Fruit fly (Drosophila melanogaster) whole organism, embryonic: ENCODE measurements around the gene Bap60.

Experiments
- Ada2b ChIP-seq: fragments of 200-800 bp; sonication (Bioruptor generic); IDR thresholded peaks from 2 replicates; pipeline ENCODE4 v1.3.6; 2022; ENCODE audit warnings: missing biosample characterization, missing genetic modification characterization
- Awh ChIP-seq: fragments of 200-800 bp; sonication (Bioruptor generic); IDR thresholded peaks from 2 replicates; pipeline ENCODE4, ENCODE4 v1.3.6; 2022; ENCODE audit warnings: missing biosample characterization, missing genetic modification characterization
- BEAF-32 ChIP-seq: fragments of 200-800 bp; sonication (Bioruptor generic); optimal IDR thresholded peaks from 3 replicates; lab custom pipeline; 2017; ENCODE audit warnings: missing biosample characterization, missing genetic modification characterization, mild to moderate bottlenecking, moderate library complexity, missing genetic modification reagents
- Blimp-1 ChIP-seq: fragments of 200-800 bp; sonication (Bioruptor generic); optimal IDR thresholded peaks from 3 replicates; lab custom pipeline; 2018; ENCODE audit warnings: missing biosample characterization, missing genetic modification characterization, mild to moderate bottlenecking, moderate library complexity, missing genetic modification reagents
- CG11723 ChIP-seq: fragments of 200-800 bp; sonication (Bioruptor generic); optimal IDR thresholded peaks from 2 replicates; lab custom pipeline; 2017; ENCODE audit warnings: missing biosample characterization, mild to moderate bottlenecking, missing genetic modification characterization
- CG13287 ChIP-seq: fragments of 200-800 bp; sonication (Bioruptor generic); IDR thresholded peaks from 2 replicates; pipeline ENCODE4 v1.3.6; 2022; ENCODE audit warnings: missing biosample characterization, missing genetic modification characterization; ENCODE audit not compliant: partially characterized antibody
- CG17328 ChIP-seq: fragments of 200-800 bp; sonication (Bioruptor generic); IDR thresholded peaks from 2 replicates; pipeline ENCODE4 v1.3.6; 2022; ENCODE audit warnings: missing biosample characterization, missing genetic modification characterization
- CG3065 ChIP-seq: fragments of 200-800 bp; sonication (Bioruptor generic); optimal IDR thresholded peaks from 2 replicates; lab custom pipeline; 2016; ENCODE audit warnings: missing biosample characterization, missing genetic modification characterization
- CG3407 ChIP-seq: fragments of 200-800 bp; sonication (Bioruptor generic); optimal IDR thresholded peaks from 2 replicates; lab custom pipeline; 2018; ENCODE audit warnings: missing biosample characterization, mild to moderate bottlenecking, missing genetic modification characterization
- CG34376 ChIP-seq: fragments of 200-800 bp; sonication (Bioruptor generic); optimal IDR thresholded peaks from 2 replicates; lab custom pipeline; 2018; ENCODE audit warnings: missing biosample characterization, mild to moderate bottlenecking, missing genetic modification characterization
- CG4617 ChIP-seq: fragments of 200-800 bp; sonication (Bioruptor generic); optimal IDR thresholded peaks from 3 replicates; lab custom pipeline; 2016; ENCODE audit warnings: missing biosample characterization, missing genetic modification characterization, borderline replicate concordance
- CG4730 ChIP-seq: fragments of 200-800 bp; sonication (Bioruptor generic); IDR thresholded peaks from 2 replicates; pipeline ENCODE4 v1.3.6; 2022; ENCODE audit warnings: missing biosample characterization, missing genetic modification characterization
- CG6175 ChIP-seq: fragments of 200-800 bp; sonication (Bioruptor generic); IDR thresholded peaks from 3 replicates; pipeline ENCODE4 v1.3.6; 2022; ENCODE audit warnings: missing biosample characterization, missing genetic modification characterization
- Dbx ChIP-seq: fragments of 200-800 bp; sonication (Bioruptor generic); IDR thresholded peaks from 3 replicates; pipeline ENCODE4 v1.3.6; 2022; ENCODE audit warnings: missing biosample characterization, missing genetic modification characterization
- Doc3 ChIP-seq: fragments of 200-800 bp; sonication (Bioruptor generic); IDR thresholded peaks from 3 replicates; pipeline ENCODE4 v1.3.6; 2022; ENCODE audit warnings: missing biosample characterization, missing genetic modification characterization; ENCODE audit not compliant: partially characterized antibody
- Dp ChIP-seq: fragments of 200-800 bp; sonication (Bioruptor generic); optimal IDR thresholded peaks from 2 replicates; lab custom pipeline; 2018; ENCODE audit warnings: missing biosample characterization, mild to moderate bottlenecking, missing genetic modification characterization, moderate library complexity
- HLH4C ChIP-seq: fragments of 200-800 bp; sonication (Bioruptor generic); IDR thresholded peaks from 3 replicates; pipeline ENCODE4 v1.3.6; 2022; ENCODE audit warnings: missing biosample characterization, missing genetic modification characterization; ENCODE audit not compliant: partially characterized antibody
- HLH54F ChIP-seq: fragments of 200-800 bp; sonication (Bioruptor generic); optimal IDR thresholded peaks from 3 replicates; lab custom pipeline; 2016; ENCODE audit warnings: missing biosample characterization, missing genetic modification characterization
- Hr39 ChIP-seq: fragments of >200 bp; optimal IDR thresholded peaks from 2 replicates; lab custom pipeline; 2017
- Med ChIP-seq: fragments of 200-800 bp; sonication (Bioruptor generic); peaks from one replicate; lab custom pipeline; 2016; ENCODE audit warnings: missing biosample characterization, missing genetic modification characterization, mild to moderate bottlenecking, inconsistent platforms, moderate library complexity
- NFAT ChIP-seq: fragments of 200-800 bp; sonication (Bioruptor generic); IDR thresholded peaks from 2 replicates; pipeline ENCODE4 v1.3.6; 2022; ENCODE audit warnings: missing biosample characterization, missing genetic modification characterization
- Pdp1 ChIP-seq, 2 experiments: fragments of 200-800 bp; sonication (Bioruptor generic); optimal IDR thresholded peaks; 3 replicates each; lab custom pipeline; 2016; ENCODE audit warnings: missing biosample characterization in 2 of 2, missing genetic modification characterization in 2 of 2, mild to moderate bottlenecking in 1 of 2, moderate library complexity in 1 of 2
- Ptx1 ChIP-seq: fragments of 200-800 bp; sonication (Bioruptor generic); IDR thresholded peaks from 2 replicates; pipeline ENCODE4 v1.3.6; 2022; ENCODE audit warnings: missing biosample characterization, missing genetic modification characterization
- Spps ChIP-seq: fragments of 200-800 bp; sonication (Bioruptor generic); optimal IDR thresholded peaks from 2 replicates; lab custom pipeline; 2018; ENCODE audit warnings: missing biosample characterization, mild to moderate bottlenecking, missing genetic modification characterization
- ash1 ChIP-seq: fragments of 200-800 bp; sonication (Bioruptor generic); optimal IDR thresholded peaks from 2 replicates; lab custom pipeline; 2018; ENCODE audit warnings: missing biosample characterization, mild to moderate bottlenecking, missing genetic modification characterization
- az2 ChIP-seq: fragments of 200-800 bp; sonication (Bioruptor generic); optimal IDR thresholded peaks from 3 replicates; lab custom pipeline; 2016; ENCODE audit warnings: missing biosample characterization, missing genetic modification characterization
- cato ChIP-seq: fragments of 200-800 bp; sonication (Bioruptor generic); optimal IDR thresholded peaks from 2 replicates; lab custom pipeline; 2016; ENCODE audit warnings: missing biosample characterization, missing genetic modification characterization, borderline replicate concordance
- chn ChIP-seq: fragments of 200-800 bp; sonication (Bioruptor generic); optimal IDR thresholded peaks from 2 replicates; lab custom pipeline; 2016; ENCODE audit warnings: missing biosample characterization, missing genetic modification characterization
- ci ChIP-seq: fragments of 200-800 bp; sonication (Bioruptor generic); IDR thresholded peaks from 3 replicates; pipeline ENCODE4 v1.3.6; 2022; ENCODE audit warnings: missing biosample characterization, missing genetic modification characterization
- danr ChIP-seq: fragments of 200-800 bp; sonication (Bioruptor generic); IDR thresholded peaks from 2 replicates; pipeline ENCODE4 v1.3.6; 2022; ENCODE audit warnings: missing biosample characterization, missing genetic modification characterization
- hbn ChIP-seq: fragments of 200-800 bp; sonication (Bioruptor generic); IDR thresholded peaks from 2 replicates; pipeline ENCODE4 v1.3.6; 2022; ENCODE audit warnings: missing biosample characterization, missing genetic modification characterization; ENCODE audit not compliant: partially characterized antibody
- kah ChIP-seq: fragments of 200-800 bp; sonication (Bioruptor generic); optimal IDR thresholded peaks from 2 replicates; lab custom pipeline; 2018; ENCODE audit warnings: missing biosample characterization, mild to moderate bottlenecking, missing genetic modification characterization
- pzg ChIP-seq: fragments of 200-800 bp; sonication (Bioruptor generic); optimal IDR thresholded peaks from 3 replicates; lab custom pipeline; 2018; ENCODE audit warnings: missing biosample characterization, mild to moderate bottlenecking, missing genetic modification characterization, moderate library complexity
- repo ChIP-seq: fragments of 200-800 bp; sonication (Bioruptor generic); optimal IDR thresholded peaks from 2 replicates; lab custom pipeline; 2016; ENCODE audit warnings: missing biosample characterization, missing genetic modification characterization
- sens ChIP-seq: fragments of 200-800 bp; sonication (Bioruptor generic); peaks from one replicate; lab custom pipeline; 2016; ENCODE audit warnings: missing biosample characterization, missing genetic modification characterization
- so ChIP-seq: fragments of 200-800 bp; sonication (Bioruptor generic); IDR thresholded peaks from 3 replicates; pipeline ENCODE4 v1.3.6; 2022; ENCODE audit warnings: missing biosample characterization, missing genetic modification characterization
- sr ChIP-seq: fragments of 200-800 bp; sonication (Bioruptor generic); IDR thresholded peaks from 3 replicates; pipeline ENCODE4 v1.3.6; 2022; ENCODE audit warnings: missing biosample characterization, missing genetic modification characterization
- stwl ChIP-seq: fragments of 200-800 bp; sonication (Bioruptor generic); optimal IDR thresholded peaks from 3 replicates; lab custom pipeline; 2018; ENCODE audit warnings: missing biosample characterization, mild to moderate bottlenecking, missing genetic modification characterization, moderate library complexity
- tna ChIP-seq: fragments of 200-800 bp; sonication (Bioruptor generic); IDR thresholded peaks from 2 replicates; pipeline ENCODE4 v1.3.6; 2022; ENCODE audit warnings: missing biosample characterization, missing genetic modification characterization; ENCODE audit not compliant: partially characterized antibody
- yki ChIP-seq: fragments of >200 bp; optimal IDR thresholded peaks from 3 replicates; lab custom pipeline; 2018
- zfh1 ChIP-seq: fragments of 200-800 bp; sonication (Bioruptor generic); IDR thresholded peaks from 3 replicates; pipeline ENCODE4 v1.3.6; 2022; ENCODE audit warnings: missing biosample characterization, missing genetic modification characterization

Bap60 gene

dm6 chrX:13194249-13194648 is 34.9 kb upstream of the Bap60 start, which contains the start of gene Coq5 (continued):
- TF ChIP-seq Dp (GFP tag; lab: Kevin White, UChicago) = peak; percentile 76
- TF ChIP-seq hbn (GFP tag; lab: Robert Waterston, UW) = 0 out of 2 replicates have a peak, but pooled peaks have one; percentile 36
- TF ChIP-seq stwl (tag; lab: Kevin White, UChicago) = no peak
- TF ChIP-seq BEAF-32 (GFP tag; lab: Kevin White, UChicago) = peak; percentile 52
- peak; percentile 71 for TF ChIP-seq CG13287 (GFP tag; lab: Robert Waterston, UW)
- TF ChIP-seq so (GFP tag; lab: Robert Waterston, UW) = no peak
- no peak for TF ChIP-seq ash1 (GFP tag; lab: Kevin White, UChicago)
- TF ChIP-seq HLH4C (GFP tag; lab: Robert Waterston, UW) = peak; percentile 54; the same call in 2 of the 3 replicates
- TF ChIP-seq Doc3 (GFP tag; lab: Robert Waterston, UW) = no peak
- TF ChIP-seq HLH54F (GFP tag; lab: Kevin White, UChicago) = no peak
- peak; percentile 17 for TF ChIP-seq pzg (GFP tag; lab: Kevin White, UChicago)
- peak; percentile 43 for TF ChIP-seq Med (GFP tag; lab: Kevin White, UChicago)
- no peak for TF ChIP-seq CG4617 (GFP tag; lab: Kevin White, UChicago)

DNA sequence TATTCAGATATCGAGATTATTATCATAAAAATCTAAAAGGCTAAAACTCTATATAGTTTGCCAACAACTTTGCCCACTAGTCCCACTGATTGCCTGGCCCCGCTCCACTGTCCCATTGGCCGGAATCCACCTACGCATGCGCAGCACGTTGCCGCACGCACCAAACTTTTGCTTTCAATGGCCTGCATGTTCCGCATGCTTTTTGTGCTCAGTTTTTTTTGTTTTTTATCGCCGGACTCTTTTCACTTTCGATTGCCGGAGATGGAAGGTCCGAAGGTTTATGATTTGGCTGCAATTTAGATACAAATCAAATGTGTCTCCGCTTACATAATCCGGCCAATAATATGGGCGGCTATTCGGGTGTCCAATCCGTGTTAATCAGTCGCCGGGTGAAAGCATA is 32.9 kb upstream of the Bap60 start:
- TF ChIP-seq CG11723 (no peak), Pdp1 (GFP tag; optimal IDR thresholded peaks at IDR 0.05; lab: Kevin White, UChicago) (peak in 1 of 2 experiments; percentile 17), sens (peak; percentile 42), Blimp-1 (peak; percentile 92), zfh1 (GFP tag; lab: Robert Waterston, UW) (0 out of 3 replicates have a peak, but pooled peaks have one; percentile 30)
- TF ChIP-seq, all 482 proteins: peak for 4

dm6 chrX:13191783-13192182 is 32.5 kb upstream of the Bap60 start, which contains the start of gene CG12723:
CG12723 (minus strand) TSS chrX:13191883.
- TF ChIP-seq CG34376 (no peak), CG4730 (GFP tag; lab: Robert Waterston, UW) (no peak), yki (lab: Kevin White, UChicago) (no peak), Ptx1 (0 out of 2 replicates have a peak, but pooled peaks have one; percentile 5), chn (GFP tag; lab: Kevin White, UChicago) (no peak), Hr39 (lab: Kevin White, UChicago) (no peak), Ada2b (GFP tag; lab: Robert Waterston, UW) (no peak), Awh (GFP tag; lab: Robert Waterston, UW) (0 out of 2 replicates have a peak, but pooled peaks have one; percentile 14), tna (GFP tag; lab: Robert Waterston, UW) (no peak), cato (GFP tag; lab: Kevin White, UChicago) (no peak), Spps (tag; lab: Kevin White, UChicago) (no peak), repo (GFP tag; lab: Kevin White, UChicago) (no peak), NFAT (no peak), az2 (no peak), Dbx (no peak)

dm6 chrX:13189032-13189431 is 29.7 kb upstream of the Bap60 start, which contains the start of gene Lgr4:
Lgr4 (minus strand) TSS chrX:13189164.
- TF ChIP-seq ci (GFP tag; lab: Robert Waterston, UW) = 0 out of 3 replicates have a peak, but pooled peaks have one; percentile 35
- 0 out of 3 replicates have a peak, but pooled peaks have one; percentile 28 for TF ChIP-seq sr (GFP tag; lab: Robert Waterston, UW)
- TF ChIP-seq danr = 0 out of 2 replicates have a peak, but pooled peaks have one; percentile 23
- TF ChIP-seq kah (GFP tag; lab: Kevin White, UChicago) = peak; percentile 41
- TF ChIP-seq Dp (GFP tag; lab: Kevin White, UChicago) = peak; percentile 22
- peak; percentile 65; the same call in 2 of the 3 replicates for TF ChIP-seq CG6175 (GFP tag; lab: Robert Waterston, UW)
- no peak for TF ChIP-seq CG17328 (GFP tag; lab: Robert Waterston, UW)
- TF ChIP-seq CG3407 (GFP tag; lab: Kevin White, UChicago) = no peak
- peak; percentile 37 for TF ChIP-seq Med (GFP tag; lab: Kevin White, UChicago)
- peak; percentile 5 for TF ChIP-seq CG3065 (GFP tag; lab: Kevin White, UChicago)
